Worm (Caenorhabditis elegans): ENCODE measurements around the gene npr-38.
A peak's percentile ranks its signal among the peaks of the same experiment; 100 is the strongest.

- TF ChIP-seq ama-1 (optimal IDR thresholded peaks at IDR 0.05) = no peak
- TF ChIP-seq ets-4 (tag; optimal IDR thresholded peaks at IDR 0.05) = peak; percentile 80
Measured at ce11 chrX:6296402-6296844, 15.1 kb upstream of the npr-38 start.
